Fruit fly (Drosophila melanogaster): ENCODE results near the gene Mi-2.

The Mi-2 gene

dm6 chr3L:19907706-19908070 lies 2.3 kb downstream of the Mi-2 start:
- TF ChIP-seq Sin3A (optimal IDR thresholded peaks at IDR 0.05) (no peak), psq (optimal IDR thresholded peaks at IDR 0.05) (no peak), h (optimal IDR thresholded peaks at IDR 0.05) (no peak), ttk (optimal IDR thresholded peaks at IDR 0.05) (no peak), Myc (optimal IDR thresholded peaks at IDR 0.05) (no peak), insv (optimal IDR thresholded peaks at IDR 0.05) (no peak)

- no peak for TF ChIP-seq ttk (optimal IDR thresholded peaks at IDR 0.05)
- no peak for TF ChIP-seq insv (optimal IDR thresholded peaks at IDR 0.05)
- TF ChIP-seq Myc (optimal IDR thresholded peaks at IDR 0.05): no peak
- no peak for TF ChIP-seq psq (optimal IDR thresholded peaks at IDR 0.05)
- no peak for TF ChIP-seq Sin3A (optimal IDR thresholded peaks at IDR 0.05)
- TF ChIP-seq h (optimal IDR thresholded peaks at IDR 0.05): no peak
Observed at dm6 chr3L:19906780-19907705, 3.0 kb downstream of the Mi-2 start.

- TF ChIP-seq insv (optimal IDR thresholded peaks at IDR 0.05): no peak
- no peak for TF ChIP-seq h (optimal IDR thresholded peaks at IDR 0.05)
- TF ChIP-seq psq (optimal IDR thresholded peaks at IDR 0.05): no peak
- no peak for TF ChIP-seq ttk (optimal IDR thresholded peaks at IDR 0.05)
- TF ChIP-seq Sin3A (optimal IDR thresholded peaks at IDR 0.05): no peak
- no peak for TF ChIP-seq Myc (optimal IDR thresholded peaks at IDR 0.05)
Observed at dm6 chr3L:19906148-19906752, 3.8 kb downstream of the Mi-2 start.

- no peak for TF ChIP-seq ttk (optimal IDR thresholded peaks at IDR 0.05)
- TF ChIP-seq insv (optimal IDR thresholded peaks at IDR 0.05): no peak
- no peak for TF ChIP-seq psq (optimal IDR thresholded peaks at IDR 0.05)
- no peak for TF ChIP-seq h (optimal IDR thresholded peaks at IDR 0.05)
- no peak for TF ChIP-seq Sin3A (optimal IDR thresholded peaks at IDR 0.05)
Observed at dm6 chr3L:19905427-19905826, 4.6 kb downstream of the Mi-2 start.

dm6 chr3L:19904411-19905135 lies 5.4 kb downstream of the Mi-2 start:
- TF ChIP-seq insv (optimal IDR thresholded peaks at IDR 0.05): no peak
- TF ChIP-seq Sin3A (optimal IDR thresholded peaks at IDR 0.05): no peak
- no peak for TF ChIP-seq ttk (optimal IDR thresholded peaks at IDR 0.05)
- TF ChIP-seq Myc (optimal IDR thresholded peaks at IDR 0.05): no peak
- TF ChIP-seq psq (optimal IDR thresholded peaks at IDR 0.05): no peak
- TF ChIP-seq h (optimal IDR thresholded peaks at IDR 0.05): no peak

- no peak for TF ChIP-seq psq (optimal IDR thresholded peaks at IDR 0.05)
- no peak for TF ChIP-seq h (optimal IDR thresholded peaks at IDR 0.05)
- no peak for TF ChIP-seq ttk (optimal IDR thresholded peaks at IDR 0.05)
- no peak for TF ChIP-seq Sin3A (optimal IDR thresholded peaks at IDR 0.05)
- no peak for TF ChIP-seq Myc (optimal IDR thresholded peaks at IDR 0.05)
- TF ChIP-seq insv (optimal IDR thresholded peaks at IDR 0.05): no peak
Observed at dm6 chr3L:19903400-19903846, 6.6 kb downstream of the Mi-2 start.

dm6 chr3L:19902560-19903399 lies 7.2 kb downstream of the Mi-2 start:
- TF ChIP-seq psq (optimal IDR thresholded peaks at IDR 0.05) (no peak), ttk (optimal IDR thresholded peaks at IDR 0.05) (no peak), Myc (optimal IDR thresholded peaks at IDR 0.05) (no peak), insv (optimal IDR thresholded peaks at IDR 0.05) (no peak), Sin3A (optimal IDR thresholded peaks at IDR 0.05) (no peak), h (optimal IDR thresholded peaks at IDR 0.05) (no peak)

dm6 chr3L:19901486-19902255 lies 8.3 kb downstream of the Mi-2 start:
- TF ChIP-seq ttk (optimal IDR thresholded peaks at IDR 0.05) (no peak), Sin3A (optimal IDR thresholded peaks at IDR 0.05) (no peak), h (optimal IDR thresholded peaks at IDR 0.05) (no peak), insv (optimal IDR thresholded peaks at IDR 0.05) (no peak), Myc (optimal IDR thresholded peaks at IDR 0.05) (no peak), psq (optimal IDR thresholded peaks at IDR 0.05) (no peak)

dm6 chr3L:19900184-19901089 lies 9.6 kb downstream of the Mi-2 start:
- TF ChIP-seq insv (optimal IDR thresholded peaks at IDR 0.05): no peak
- no peak for TF ChIP-seq Sin3A (optimal IDR thresholded peaks at IDR 0.05)
